Worm (Caenorhabditis elegans) whole organism, early embryonic: ENCODE data around the gene F32D1.11.

Source experiments
- B0310.2 ChIP-seq: sonication (generic microtip); optimal IDR thresholded peaks from 2 replicates; lab custom pipeline; 2016; ENCODE audit warnings: mild to moderate bottlenecking, missing genetic modification characterization, missing compliant biosample characterization
- F13C5.2 ChIP-seq: sonication (generic microtip); optimal IDR thresholded peaks from 2 replicates; lab custom pipeline; 2017; ENCODE audit warnings: mild to moderate bottlenecking, missing genetic modification characterization, inconsistent platforms, missing compliant biosample characterization
- aly-1 ChIP-seq: sonication (generic microtip); optimal IDR thresholded peaks from 2 replicates; lab custom pipeline; 2016; ENCODE audit warnings: missing genetic modification characterization, missing compliant biosample characterization
- ama-1 ChIP-seq: fragments of 150-350 bp; optimal IDR thresholded peaks from 2 replicates; lab custom pipeline; 2014
- ceh-13 ChIP-seq: fragments of 200-800 bp; sonication (Bioruptor generic); optimal IDR thresholded peaks from 2 replicates; lab custom pipeline; 2018; ENCODE audit warnings: mild to moderate bottlenecking, missing genetic modification characterization, missing compliant biosample characterization
- ets-7 ChIP-seq: sonication (generic microtip); optimal IDR thresholded peaks from 2 replicates; lab custom pipeline; 2016; ENCODE audit warnings: missing genotype, missing genetic modification characterization, missing compliant biosample characterization
- flt-1 ChIP-seq: fragments of 200-800 bp; sonication (Bioruptor generic); IDR thresholded peaks from 2 replicates; pipeline ENCODE4 v1.3.6; 2022; ENCODE audit warnings: missing genetic modification characterization, missing compliant biosample characterization
- hmg-4 ChIP-seq: fragments of 200-800 bp; sonication (Bioruptor generic); optimal IDR thresholded peaks from 2 replicates; lab custom pipeline; 2018; ENCODE audit warnings: mild to moderate bottlenecking, missing genetic modification characterization, missing compliant biosample characterization
- scrt-1 ChIP-seq: fragments of 200-800 bp; sonication (Bioruptor generic); IDR thresholded peaks from 2 replicates; pipeline ENCODE4 v1.3.6; 2022; ENCODE audit warnings: missing genetic modification characterization, missing compliant biosample characterization
- tbx-11 ChIP-seq: fragments of 200-800 bp; sonication (Bioruptor generic); IDR thresholded peaks from 2 replicates; pipeline ENCODE4 v1.3.6; 2022; ENCODE audit warnings: missing genetic modification characterization, missing compliant biosample characterization
- tbx-37 ChIP-seq: fragments of 200-800 bp; sonication (Bioruptor generic); conservative IDR thresholded peaks from 2 replicates; pipeline ENCODE4 v1.3.6; 2022; ENCODE audit warnings: missing genetic modification reagents, missing genetic modification characterization, missing compliant biosample characterization

ce11 chrV:4339479-4339878 lies 26.9 kb downstream of the F32D1.11 start:
- TF ChIP-seq ceh-13 (GFP tag; lab: Kevin White, UChicago) (no peak), F13C5.2 (tag; lab: Kevin White, UChicago) (no peak), B0310.2 (tag; lab: Kevin White, UChicago) (no peak), ets-7 (tag; lab: Kevin White, UChicago) (no peak), ama-1 (lab: Kevin White, UChicago) (no peak), tbx-11 (GFP tag; lab: Robert Waterston, UW) (no peak), hmg-4 (GFP tag; lab: Kevin White, UChicago) (no peak), tbx-37 (no peak), aly-1 (tag; lab: Kevin White, UChicago) (no peak), scrt-1 (GFP tag; lab: Robert Waterston, UW) (no peak), flt-1 (no peak)
